Fruit fly (Drosophila melanogaster): ENCODE results near the gene SkpC.

DNA sequence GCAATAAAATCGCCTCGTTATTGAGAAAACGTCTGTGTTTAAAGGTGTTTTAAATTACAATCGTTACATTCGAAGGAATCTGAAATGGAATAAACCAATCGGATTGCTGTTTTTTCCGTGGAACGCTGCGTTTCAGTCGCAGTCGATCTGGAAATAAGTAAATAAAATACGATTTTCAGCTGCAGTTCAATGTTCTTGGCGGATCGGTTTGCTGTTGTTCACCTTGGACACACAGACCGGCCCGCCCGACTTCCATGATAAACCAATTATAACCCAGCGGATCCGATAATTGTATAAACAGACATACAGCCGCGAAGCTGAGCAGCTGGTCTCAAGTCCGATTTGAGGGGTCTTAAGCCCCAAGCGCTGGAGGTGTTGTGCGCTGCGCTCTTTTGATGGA, 24.5 kb downstream of the SkpC start:
- no peak for TF ChIP-seq Lpt (GFP tag; optimal IDR thresholded peaks at IDR 0.05)
- TF ChIP-seq spab (GFP tag; optimal IDR thresholded peaks at IDR 0.05), result no peak
- TF ChIP-seq CG6808 (GFP tag; optimal IDR thresholded peaks at IDR 0.05), result no peak

Data from whole organism, prepupa.